Worm (Caenorhabditis elegans): ENCODE data around the gene dnj-23.

Gene dnj-23

DNA sequence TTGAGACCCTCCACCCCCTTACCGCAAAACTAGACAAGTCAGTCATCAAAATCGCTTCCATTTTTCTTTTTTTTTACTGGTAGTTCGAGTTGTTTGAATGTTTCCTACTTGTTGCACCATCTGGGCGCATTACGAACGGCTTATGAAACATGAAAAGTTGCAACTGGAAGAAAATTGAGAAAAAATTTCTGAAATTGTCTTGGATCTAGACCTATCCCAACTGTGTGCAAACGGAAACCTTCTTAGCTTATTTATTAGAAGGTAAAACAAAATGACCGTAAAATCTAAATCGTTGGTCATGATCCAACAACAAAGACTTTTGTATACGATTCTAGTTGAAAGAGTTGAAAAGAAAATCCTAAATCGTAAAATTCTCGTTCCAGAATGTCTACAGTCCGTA lies 33.9 kb downstream of the dnj-23 start:
- TF ChIP-seq ama-1 (optimal IDR thresholded peaks at IDR 0.05), result no peak
- TF ChIP-seq ceh-13 (GFP tag; optimal IDR thresholded peaks at IDR 0.05), result no peak
- TF ChIP-seq tbx-11 (GFP tag; IDR thresholded peaks at IDR 0.05), result no peak
- TF ChIP-seq sea-1 (GFP tag; conservative IDR thresholded peaks at IDR 0.05), result no peak
- TF ChIP-seq ceh-36 (tag; optimal IDR thresholded peaks at IDR 0.05), result no peak
- no peak for TF ChIP-seq tbx-37 (GFP tag; conservative IDR thresholded peaks at IDR 0.05)
- TF ChIP-seq hmbx-1 (tag; optimal IDR thresholded peaks at IDR 0.05), result no peak
- no peak for TF ChIP-seq scrt-1 (GFP tag; IDR thresholded peaks at IDR 0.05)
- TF ChIP-seq F13C5.2 (tag; optimal IDR thresholded peaks at IDR 0.05), result no peak

DNA sequence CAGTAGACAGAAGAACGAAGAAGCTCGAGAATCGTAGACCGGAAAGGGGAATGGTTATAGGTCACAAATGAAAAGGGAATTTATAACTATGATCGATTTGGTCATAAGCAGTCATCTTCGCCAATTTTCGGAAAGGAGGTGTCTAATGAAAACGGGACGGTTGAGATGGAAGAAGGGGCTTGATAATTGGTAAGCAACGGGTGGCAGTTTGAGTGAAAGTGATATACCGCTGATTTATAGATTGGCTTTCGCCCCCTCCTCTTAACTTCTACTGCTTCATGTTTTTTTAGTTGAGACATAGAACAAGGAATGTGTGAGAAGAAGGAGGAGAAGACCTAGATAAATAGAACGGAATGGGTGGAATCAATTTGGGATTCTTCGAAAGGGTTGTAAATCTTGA lies 35.6 kb downstream of the dnj-23 start:
- TF ChIP-seq B0310.2 (tag; optimal IDR thresholded peaks at IDR 0.05) (no peak), sea-1 (GFP tag; conservative IDR thresholded peaks at IDR 0.05) (no peak), tbx-37 (GFP tag; conservative IDR thresholded peaks at IDR 0.05) (no peak), ets-7 (tag; optimal IDR thresholded peaks at IDR 0.05) (no peak), ceh-36 (tag; optimal IDR thresholded peaks at IDR 0.05) (no peak), ama-1 (optimal IDR thresholded peaks at IDR 0.05) (no peak), tbx-11 (GFP tag; IDR thresholded peaks at IDR 0.05) (no peak), hmg-4 (GFP tag; optimal IDR thresholded peaks at IDR 0.05) (no peak), hmbx-1 (tag; optimal IDR thresholded peaks at IDR 0.05) (no peak), ceh-13 (GFP tag; optimal IDR thresholded peaks at IDR 0.05) (no peak), tra-4 (tag; optimal IDR thresholded peaks at IDR 0.05) (no peak), scrt-1 (GFP tag; IDR thresholded peaks at IDR 0.05) (no peak)

DNA sequence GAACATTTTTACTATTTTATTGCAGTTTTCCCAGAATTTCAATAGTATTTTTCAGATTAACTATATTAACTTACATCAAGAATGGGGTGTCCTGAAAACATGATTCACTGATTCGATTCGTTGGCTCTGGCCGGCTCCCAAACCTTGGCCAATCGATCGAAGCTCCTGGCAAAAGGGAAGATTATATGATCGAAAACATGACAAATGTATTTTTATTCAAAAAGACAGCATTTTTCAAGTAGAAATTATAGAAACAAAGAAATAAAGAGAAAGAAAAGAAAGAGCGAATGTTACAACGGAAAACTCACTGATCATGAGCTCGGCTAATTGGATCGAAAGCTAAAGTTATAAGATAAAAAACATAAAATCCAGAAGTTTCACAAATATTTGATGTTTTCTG lies 37.7 kb downstream of the dnj-23 start, which contains the start of gene T24B8.4:
T24B8.4 (minus strand) TSS at position 101 of the 400 bp plus-strand sequence.
- TF ChIP-seq B0310.2 (tag; optimal IDR thresholded peaks at IDR 0.05), result no peak
- TF ChIP-seq F13C5.2 (tag; optimal IDR thresholded peaks at IDR 0.05), result no peak
- no peak for TF ChIP-seq ama-1 (optimal IDR thresholded peaks at IDR 0.05)
- no peak for TF ChIP-seq ceh-13 (GFP tag; optimal IDR thresholded peaks at IDR 0.05)
- no peak for TF ChIP-seq hnd-1 (tag; optimal IDR thresholded peaks at IDR 0.05)
- TF ChIP-seq sea-1 (GFP tag; conservative IDR thresholded peaks at IDR 0.05), result no peak
- no peak for TF ChIP-seq ceh-36 (tag; optimal IDR thresholded peaks at IDR 0.05)
- no peak for TF ChIP-seq flt-1 (GFP tag; IDR thresholded peaks at IDR 0.05)
- no peak for TF ChIP-seq scrt-1 (GFP tag; IDR thresholded peaks at IDR 0.05)
- no peak for TF ChIP-seq hmg-4 (GFP tag; optimal IDR thresholded peaks at IDR 0.05)
- TF ChIP-seq tbx-11 (GFP tag; IDR thresholded peaks at IDR 0.05), result no peak
- no peak for TF ChIP-seq pes-1 (GFP tag; IDR thresholded peaks at IDR 0.05)
- TF ChIP-seq tbx-37 (GFP tag; conservative IDR thresholded peaks at IDR 0.05), result no peak
- TF ChIP-seq hmbx-1 (tag; optimal IDR thresholded peaks at IDR 0.05), result no peak
- TF ChIP-seq ets-7 (tag; optimal IDR thresholded peaks at IDR 0.05), result no peak
- no peak for TF ChIP-seq aly-1 (tag; optimal IDR thresholded peaks at IDR 0.05)
- TF ChIP-seq tra-4 (tag; optimal IDR thresholded peaks at IDR 0.05), result no peak

DNA sequence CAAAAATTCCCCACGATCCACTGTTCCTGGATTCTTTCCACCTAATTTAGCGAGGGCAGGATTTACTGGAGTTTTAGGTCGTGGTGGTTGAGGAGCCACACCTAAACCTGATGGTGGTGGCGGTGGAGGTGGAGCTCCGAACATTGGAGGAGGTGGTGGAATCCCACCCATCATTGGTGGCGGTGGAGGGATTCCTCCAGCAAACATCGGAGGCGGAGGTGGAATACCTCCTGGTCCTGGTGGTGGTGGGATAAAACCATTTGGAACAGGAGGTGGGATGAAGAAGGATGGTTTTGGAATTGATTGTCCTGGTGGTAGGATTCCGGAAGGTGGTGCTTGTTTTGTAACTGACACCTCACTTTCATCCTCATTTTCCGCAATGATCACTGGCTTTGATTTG lies 38.6 kb downstream of the dnj-23 start:
- no peak for TF ChIP-seq hmbx-1 (tag; optimal IDR thresholded peaks at IDR 0.05)
- no peak for TF ChIP-seq ama-1 (optimal IDR thresholded peaks at IDR 0.05)
- TF ChIP-seq aly-1 (tag; optimal IDR thresholded peaks at IDR 0.05), result no peak
- TF ChIP-seq tbx-37 (GFP tag; conservative IDR thresholded peaks at IDR 0.05), result no peak
- TF ChIP-seq ets-7 (tag; optimal IDR thresholded peaks at IDR 0.05), result no peak
- no peak for TF ChIP-seq scrt-1 (GFP tag; IDR thresholded peaks at IDR 0.05)
- no peak for TF ChIP-seq tbx-11 (GFP tag; IDR thresholded peaks at IDR 0.05)
- TF ChIP-seq hmg-4 (GFP tag; optimal IDR thresholded peaks at IDR 0.05), result no peak
- no peak for TF ChIP-seq flt-1 (GFP tag; IDR thresholded peaks at IDR 0.05)
- no peak for TF ChIP-seq F13C5.2 (tag; optimal IDR thresholded peaks at IDR 0.05)
- TF ChIP-seq pes-1 (GFP tag; IDR thresholded peaks at IDR 0.05), result no peak
- no peak for TF ChIP-seq hnd-1 (tag; optimal IDR thresholded peaks at IDR 0.05)
- TF ChIP-seq ceh-36 (tag; optimal IDR thresholded peaks at IDR 0.05), result no peak
- no peak for TF ChIP-seq tra-4 (tag; optimal IDR thresholded peaks at IDR 0.05)
- TF ChIP-seq sea-1 (GFP tag; conservative IDR thresholded peaks at IDR 0.05), result no peak
- TF ChIP-seq ceh-13 (GFP tag; optimal IDR thresholded peaks at IDR 0.05), result no peak
- no peak for TF ChIP-seq B0310.2 (tag; optimal IDR thresholded peaks at IDR 0.05)

ce11 chrII:9064437-9064836 lies 44.0 kb downstream of the dnj-23 start:
- TF ChIP-seq tra-4 (tag; optimal IDR thresholded peaks at IDR 0.05) (no peak), aly-1 (tag; optimal IDR thresholded peaks at IDR 0.05) (no peak), ceh-36 (tag; optimal IDR thresholded peaks at IDR 0.05) (no peak), ets-7 (tag; optimal IDR thresholded peaks at IDR 0.05) (no peak), ama-1 (optimal IDR thresholded peaks at IDR 0.05) (no peak), B0310.2 (tag; optimal IDR thresholded peaks at IDR 0.05) (no peak), tbx-37 (GFP tag; conservative IDR thresholded peaks at IDR 0.05) (no peak)

DNA sequence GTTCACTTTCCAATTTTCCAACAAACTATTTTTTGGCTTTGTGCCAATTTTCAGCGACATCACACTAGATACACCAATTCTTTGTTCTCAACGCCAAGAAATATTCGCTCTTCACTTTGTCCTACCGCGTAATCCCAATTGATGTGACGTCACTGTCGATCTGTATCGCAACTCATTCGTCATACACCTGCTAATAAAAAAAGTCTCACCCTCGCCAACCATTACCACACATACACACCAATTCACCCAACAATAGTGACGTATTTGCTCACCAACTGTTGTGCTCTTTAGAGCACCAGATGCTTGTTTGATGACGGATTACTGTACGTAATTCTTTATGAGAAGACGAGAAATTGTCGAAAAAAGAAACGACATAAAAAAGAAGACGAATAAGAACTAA lies 45.0 kb downstream of the dnj-23 start:
- TF ChIP-seq pes-1 (GFP tag; IDR thresholded peaks at IDR 0.05), result peak; percentile 46; the same call in 1 of the 2 replicates
- TF ChIP-seq flt-1 (GFP tag; IDR thresholded peaks at IDR 0.05), result no peak
- no peak for TF ChIP-seq hmg-4 (GFP tag; optimal IDR thresholded peaks at IDR 0.05)

- TF ChIP-seq sea-1 (GFP tag; conservative IDR thresholded peaks at IDR 0.05), result no peak
- no peak for TF ChIP-seq hmbx-1 (tag; optimal IDR thresholded peaks at IDR 0.05)
- no peak for TF ChIP-seq F13C5.2 (tag; optimal IDR thresholded peaks at IDR 0.05)
- no peak for TF ChIP-seq tra-4 (tag; optimal IDR thresholded peaks at IDR 0.05)
- TF ChIP-seq ama-1 (optimal IDR thresholded peaks at IDR 0.05), result no peak
- no peak for TF ChIP-seq tbx-11 (GFP tag; IDR thresholded peaks at IDR 0.05)
- no peak for TF ChIP-seq hmg-4 (GFP tag; optimal IDR thresholded peaks at IDR 0.05)
- no peak for TF ChIP-seq B0310.2 (tag; optimal IDR thresholded peaks at IDR 0.05)
- no peak for TF ChIP-seq ets-7 (tag; optimal IDR thresholded peaks at IDR 0.05)
- no peak for TF ChIP-seq ceh-36 (tag; optimal IDR thresholded peaks at IDR 0.05)
- no peak for TF ChIP-seq aly-1 (tag; optimal IDR thresholded peaks at IDR 0.05)
- no peak for TF ChIP-seq scrt-1 (GFP tag; IDR thresholded peaks at IDR 0.05)
These were observed 46.0 kb downstream of the dnj-23 start for ce11 chrII:9062261-9062948.
